Worm (Caenorhabditis elegans): Measurements from ENCODE around the gene trul-1.

DNA sequence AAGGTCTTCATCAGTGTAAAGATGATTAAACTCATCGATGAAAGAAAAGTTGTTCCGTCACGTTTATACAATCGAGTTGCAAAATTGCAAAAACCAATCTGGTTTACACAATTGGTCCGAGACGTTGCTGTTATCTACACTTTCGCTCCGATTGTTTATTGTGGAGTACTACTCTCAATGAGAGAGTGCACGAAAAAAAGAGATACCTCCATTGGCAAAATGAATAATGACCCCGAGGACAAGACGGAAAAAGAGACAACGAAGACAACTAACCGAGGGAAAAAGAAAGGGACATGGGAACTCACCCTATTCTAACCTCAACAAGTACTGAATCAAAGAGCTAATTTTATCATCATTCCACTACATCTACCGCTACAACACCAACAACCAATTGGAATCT is 31.2 kb upstream of the trul-1 start:
- TF ChIP-seq ama-1 (optimal IDR thresholded peaks at IDR 0.05): no peak
- no peak for TF ChIP-seq tbx-37 (GFP tag; conservative IDR thresholded peaks at IDR 0.05)
- TF ChIP-seq tra-4 (tag; optimal IDR thresholded peaks at IDR 0.05): no peak
- no peak for TF ChIP-seq flt-1 (GFP tag; IDR thresholded peaks at IDR 0.05)
